Fruit fly (Drosophila melanogaster) whole organism, embryonic: ENCODE results near the gene fkh.

Experiments used
- Aef1 ChIP-seq: fragments of 200-800 bp; sonication (Bioruptor generic); IDR thresholded peaks from 3 replicates; pipeline ENCODE4 v1.3.6; 2022; ENCODE audit warnings: missing biosample characterization, missing genetic modification characterization
- Atf6 ChIP-seq: fragments of 200-800 bp; sonication (Bioruptor generic); IDR thresholded peaks from 2 replicates; pipeline ENCODE4 v1.3.6; 2022; ENCODE audit warnings: missing biosample characterization, missing genetic modification characterization
- Blimp-1 ChIP-seq: fragments of 200-800 bp; sonication (Bioruptor generic); optimal IDR thresholded peaks from 3 replicates; lab custom pipeline; 2018; ENCODE audit warnings: missing biosample characterization, missing genetic modification characterization, mild to moderate bottlenecking, moderate library complexity, missing genetic modification reagents
- CG11560 ChIP-seq: fragments of 200-800 bp; sonication (Bioruptor generic); IDR thresholded peaks from 3 replicates; pipeline ENCODE4 v1.3.6; 2022; ENCODE audit warnings: missing biosample characterization, missing genetic modification characterization
- CG12236 ChIP-seq: fragments of 200-800 bp; sonication (Bioruptor generic); optimal IDR thresholded peaks from 2 replicates; lab custom pipeline; 2016; ENCODE audit warnings: missing biosample characterization, missing genetic modification characterization
- CG12299 ChIP-seq: fragments of 200-800 bp; sonication (Bioruptor generic); optimal IDR thresholded peaks from 2 replicates; lab custom pipeline; 2018; ENCODE audit warnings: missing biosample characterization, mild to moderate bottlenecking, missing genetic modification characterization
- CG12769 ChIP-seq: fragments of 200-800 bp; sonication (Bioruptor generic); optimal IDR thresholded peaks from 2 replicates; lab custom pipeline; 2019; ENCODE audit warnings: missing biosample characterization, mild to moderate bottlenecking, missing genetic modification characterization, moderate library complexity
- CG14710 ChIP-seq: fragments of 200-800 bp; sonication (Bioruptor generic); optimal IDR thresholded peaks from 3 replicates; lab custom pipeline; 2019; ENCODE audit warnings: missing biosample characterization, mild to moderate bottlenecking, missing genetic modification characterization, moderate library complexity
- CG15011 ChIP-seq: fragments of 200-800 bp; sonication (Bioruptor generic); optimal IDR thresholded peaks from 3 replicates; lab custom pipeline; 2018; ENCODE audit warnings: missing biosample characterization, mild to moderate bottlenecking, missing genetic modification characterization
- CG2199 ChIP-seq: fragments of 200-800 bp; sonication (Bioruptor generic); IDR thresholded peaks from 3 replicates; pipeline ENCODE4 v1.3.6; 2022; ENCODE audit warnings: missing biosample characterization, missing genetic modification characterization
- CG32532 ChIP-seq: fragments of 200-800 bp; sonication (Bioruptor generic); IDR thresholded peaks from 2 replicates; pipeline ENCODE4 v1.3.6; 2022; ENCODE audit warnings: missing biosample characterization, missing genetic modification characterization
- CG5245 ChIP-seq: fragments of 200-800 bp; sonication (Bioruptor generic); optimal IDR thresholded peaks from 3 replicates; lab custom pipeline; 2016; ENCODE audit warnings: missing biosample characterization, missing genetic modification characterization
- CG7928 ChIP-seq: fragments of 200-800 bp; sonication (Bioruptor generic); optimal IDR thresholded peaks from 2 replicates; lab custom pipeline; 2017; ENCODE audit warnings: missing biosample characterization, mild to moderate bottlenecking, missing genetic modification characterization
- CG9215 ChIP-seq: fragments of 200-800 bp; sonication (Bioruptor generic); IDR thresholded peaks from 2 replicates; pipeline ENCODE4 v1.3.6; 2022; ENCODE audit warnings: missing biosample characterization, missing genetic modification characterization
- CG9727 ChIP-seq: fragments of 200-800 bp; sonication (Bioruptor generic); optimal IDR thresholded peaks from 3 replicates; lab custom pipeline; 2017; ENCODE audit warnings: missing biosample characterization, mild to moderate bottlenecking, missing genetic modification characterization
- Dbx ChIP-seq: fragments of 200-800 bp; sonication (Bioruptor generic); IDR thresholded peaks from 3 replicates; pipeline ENCODE4 v1.3.6; 2022; ENCODE audit warnings: missing biosample characterization, missing genetic modification characterization
- Dek ChIP-seq: fragments of 200-800 bp; sonication (Bioruptor generic); optimal IDR thresholded peaks from 3 replicates; lab custom pipeline; 2019; ENCODE audit warnings: missing biosample characterization, mild to moderate bottlenecking, missing genetic modification characterization, moderate library complexity
- Doc3 ChIP-seq: fragments of 200-800 bp; sonication (Bioruptor generic); IDR thresholded peaks from 3 replicates; pipeline ENCODE4 v1.3.6; 2022; ENCODE audit warnings: missing biosample characterization, missing genetic modification characterization; ENCODE audit not compliant: partially characterized antibody
- Dref ChIP-seq: fragments of 200-800 bp; sonication (Bioruptor generic); IDR thresholded peaks from 2 replicates; pipeline ENCODE4 v1.3.6; 2022; ENCODE audit warnings: missing biosample characterization, missing genetic modification characterization
- Fer3 ChIP-seq: fragments of 200-800 bp; sonication (Bioruptor generic); optimal IDR thresholded peaks from 2 replicates; lab custom pipeline; 2018; ENCODE audit warnings: missing biosample characterization, mild to moderate bottlenecking, missing genetic modification characterization, moderate library complexity
- HLH54F ChIP-seq: fragments of 200-800 bp; sonication (Bioruptor generic); optimal IDR thresholded peaks from 3 replicates; lab custom pipeline; 2016; ENCODE audit warnings: missing biosample characterization, missing genetic modification characterization
- Lhr ChIP-seq: fragments of 200-800 bp; sonication (Bioruptor generic); optimal IDR thresholded peaks from 3 replicates; lab custom pipeline; 2017; ENCODE audit warnings: mild to moderate bottlenecking, missing biosample characterization, missing genetic modification reagents, missing genetic modification characterization
- Lpt ChIP-seq: fragments of >200 bp; optimal IDR thresholded peaks from 2 replicates; lab custom pipeline; 2018; ENCODE audit warnings: missing biosample characterization, missing genetic modification characterization
- Meics ChIP-seq: fragments of 200-800 bp; sonication (Bioruptor generic); optimal IDR thresholded peaks from 2 replicates; lab custom pipeline; 2017; ENCODE audit warnings: missing biosample characterization, mild to moderate bottlenecking, missing genetic modification characterization
- NC2α ChIP-seq: fragments of 200-800 bp; sonication (Bioruptor generic); optimal IDR thresholded peaks from 2 replicates; lab custom pipeline; 2016; ENCODE audit warnings: missing biosample characterization, missing genetic modification characterization
- NC2β ChIP-seq: fragments of 200-800 bp; sonication (Bioruptor generic); optimal IDR thresholded peaks from 2 replicates; lab custom pipeline; 2016; ENCODE audit warnings: missing biosample characterization, missing genetic modification characterization
- NfI ChIP-seq: fragments of 200-800 bp; sonication (Bioruptor generic); optimal IDR thresholded peaks from 3 replicates; lab custom pipeline; 2018; ENCODE audit warnings: missing biosample characterization, mild to moderate bottlenecking, missing genetic modification characterization, moderate library complexity
- YL-1 ChIP-seq: fragments of 200-800 bp; sonication (Bioruptor generic); optimal IDR thresholded peaks from 3 replicates; lab custom pipeline; 2017; ENCODE audit warnings: missing biosample characterization, mild to moderate bottlenecking, missing genetic modification characterization
- ase ChIP-seq: fragments of 200-800 bp; sonication (Bioruptor generic); IDR thresholded peaks from 3 replicates; pipeline ENCODE4 v1.3.6; 2022; ENCODE audit warnings: missing biosample characterization, missing genetic modification characterization
- bcd ChIP-seq: fragments of 200-800 bp; sonication (Bioruptor generic); optimal IDR thresholded peaks from 2 replicates; lab custom pipeline; 2017; ENCODE audit warnings: missing biosample characterization, mild to moderate bottlenecking, missing genetic modification characterization
- croc ChIP-seq: fragments of 200-800 bp; sonication (Bioruptor generic); conservative IDR thresholded peaks from 3 replicates; pipeline ENCODE4 v1.3.6; 2022; ENCODE audit warnings: missing biosample characterization, missing genetic modification characterization
- cwo ChIP-seq: fragments of 200-800 bp; sonication (Bioruptor generic); optimal IDR thresholded peaks from 3 replicates; lab custom pipeline; 2017; ENCODE audit warnings: missing biosample characterization, missing genetic modification characterization, mild to moderate bottlenecking, moderate library complexity, missing genetic modification reagents
- disco-r ChIP-seq: fragments of 200-800 bp; sonication (Bioruptor generic); optimal IDR thresholded peaks from 2 replicates; lab custom pipeline; 2016; ENCODE audit warnings: missing biosample characterization, missing genetic modification characterization
- en ChIP-seq: fragments of 200-800 bp; sonication (Bioruptor generic); optimal IDR thresholded peaks from 2 replicates; lab custom pipeline; 2016; ENCODE audit warnings: missing biosample characterization, missing genetic modification characterization
- exex ChIP-seq: fragments of 200-800 bp; sonication (Bioruptor generic); optimal IDR thresholded peaks from 4 replicates; lab custom pipeline; 2018; ENCODE audit warnings: missing biosample characterization, mild to moderate bottlenecking, missing genetic modification characterization, moderate library complexity
- fd96Cb ChIP-seq: fragments of 200-800 bp; sonication (Bioruptor generic); optimal IDR thresholded peaks from 2 replicates; lab custom pipeline; 2018; ENCODE audit warnings: missing biosample characterization, mild to moderate bottlenecking, missing genetic modification characterization, moderate library complexity
- gro ChIP-seq: fragments of 200-800 bp; sonication (Bioruptor generic); optimal IDR thresholded peaks from 2 replicates; lab custom pipeline; 2016; ENCODE audit warnings: missing biosample characterization, missing genetic modification characterization
- h ChIP-seq: fragments of >200 bp; optimal IDR thresholded peaks from 2 replicates; lab custom pipeline; 2017
- jigr1 ChIP-seq: fragments of 200-800 bp; sonication (Bioruptor generic); IDR thresholded peaks from 3 replicates; pipeline ENCODE4 v1.3.6; 2022; ENCODE audit warnings: missing biosample characterization, missing genetic modification characterization
- pfk ChIP-seq: fragments of 200-800 bp; sonication (Bioruptor generic); optimal IDR thresholded peaks from 2 replicates; lab custom pipeline; 2018; ENCODE audit warnings: missing biosample characterization, mild to moderate bottlenecking, missing genetic modification characterization, moderate library complexity
- prd ChIP-seq, 3 experiments: fragments of >200 bp in 2 of 3; fragments of 200-800 bp in 1 of 3; sonication (Bioruptor generic) in 1 of 3; optimal IDR thresholded peaks in 2 of 3; IDR thresholded peaks in 1 of 3; 2 replicates in 2 of 3; 3 replicates in 1 of 3; pipeline versions ENCODE4 v1.3.6 to Lab custom; 2017 to 2022; ENCODE audit warnings: missing biosample characterization in 1 of 3, missing genetic modification characterization in 1 of 3
- pros ChIP-seq: fragments of 200-800 bp; sonication (Bioruptor generic); optimal IDR thresholded peaks from 3 replicates; lab custom pipeline; 2019; ENCODE audit warnings: missing biosample characterization, mild to moderate bottlenecking, missing genetic modification characterization, moderate library complexity
- rib ChIP-seq: fragments of 200-800 bp; sonication (Bioruptor generic); IDR thresholded peaks from 2 replicates; pipeline ENCODE4 v1.3.6; 2022; ENCODE audit warnings: missing biosample characterization, missing genetic modification characterization
- ro ChIP-seq: fragments of 200-800 bp; sonication (Bioruptor generic); IDR thresholded peaks from 2 replicates; pipeline ENCODE4 v1.3.6; 2022; ENCODE audit warnings: missing biosample characterization, missing genetic modification characterization
- sc ChIP-seq, 3 experiments: fragments of >200 bp in 2 of 3; fragments of 200-800 bp in 1 of 3; sonication (Bioruptor generic) in 1 of 3; optimal IDR thresholded peaks; 2 replicates in 2 of 3; 3 replicates in 1 of 3; lab custom pipeline; 2017; ENCODE audit warnings: mild to moderate bottlenecking in 1 of 3, missing biosample characterization in 1 of 3, missing genetic modification characterization in 1 of 3, missing genetic modification reagents in 1 of 3
- sens ChIP-seq: fragments of 200-800 bp; sonication (Bioruptor generic); peaks from one replicate; lab custom pipeline; 2016; ENCODE audit warnings: missing biosample characterization, missing genetic modification characterization
- tap ChIP-seq: fragments of 200-800 bp; optimal IDR thresholded peaks from 3 replicates; lab custom pipeline; 2019; ENCODE audit warnings: missing biosample characterization, mild to moderate bottlenecking, missing genetic modification characterization, moderate library complexity
- ttk ChIP-seq: fragments of 200-800 bp; sonication (Bioruptor generic); IDR thresholded peaks from 2 replicates; pipeline ENCODE4 v2.1.2; 2022; ENCODE audit warnings: missing biosample characterization, missing genetic modification characterization
- unpg ChIP-seq: fragments of 200-800 bp; sonication (Bioruptor generic); optimal IDR thresholded peaks from 3 replicates; lab custom pipeline; 2018; ENCODE audit warnings: missing biosample characterization, mild to moderate bottlenecking, missing genetic modification characterization, moderate library complexity
- wdn ChIP-seq: fragments of 200-800 bp; sonication (Bioruptor generic); IDR thresholded peaks from 2 replicates; pipeline ENCODE4 v1.3.6; 2022; ENCODE audit warnings: missing biosample characterization, missing genetic modification characterization

The fkh gene

DNA sequence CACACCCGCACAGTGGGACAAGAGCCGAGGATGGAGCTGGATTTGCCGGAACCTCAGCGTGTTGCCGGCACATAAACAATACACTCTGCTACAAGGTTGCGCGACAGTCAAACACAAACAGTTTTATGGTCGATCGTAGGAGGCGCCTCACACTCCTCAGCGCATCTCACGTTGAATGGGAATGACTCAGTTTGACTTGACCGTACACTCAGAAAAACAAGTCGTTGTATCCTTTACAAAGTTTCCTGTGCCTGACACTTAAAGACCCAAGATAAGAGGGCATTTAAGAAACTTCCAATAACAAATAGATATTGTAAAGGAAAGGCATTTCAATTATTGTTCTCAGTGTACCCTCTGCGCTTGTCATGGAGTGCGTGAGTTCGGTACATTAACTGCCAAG is 46.7 kb upstream of the fkh start (continued):
- TF ChIP-seq CG12769 (tag; lab: Kevin White, UChicago), result peak; percentile 45
- TF ChIP-seq pfk (GFP tag; lab: Kevin White, UChicago), result no peak
- TF ChIP-seq Atf6, result 0 out of 2 replicates have a peak, but pooled peaks have one; percentile 15
- no peak for TF ChIP-seq CG12236 (GFP tag; lab: Kevin White, UChicago)
- no peak for TF ChIP-seq NC2α (GFP tag; lab: Kevin White, UChicago)
- TF ChIP-seq Aef1 (GFP tag; lab: Robert Waterston, UW), result peak; percentile 61
- no peak for TF ChIP-seq Dref (GFP tag; lab: Robert Waterston, UW)
- peak; percentile 67 for TF ChIP-seq fd96Cb (tag; lab: Kevin White, UChicago)
- TF ChIP-seq Fer3 (tag; lab: Kevin White, UChicago), result peak; percentile 50
- TF ChIP-seq disco-r, result peak; percentile 24
- TF ChIP-seq Doc3 (GFP tag; lab: Robert Waterston, UW), result no peak
- no peak for TF ChIP-seq pros
- TF ChIP-seq NC2β (GFP tag; lab: Kevin White, UChicago), result peak; percentile 26
- peak; percentile 39; the same call in 1 of the 3 replicates for TF ChIP-seq croc (GFP tag; lab: Robert Waterston, UW)
- no peak for TF ChIP-seq gro (GFP tag; lab: Kevin White, UChicago)
- TF ChIP-seq ro (GFP tag; lab: Robert Waterston, UW), result no peak
- peak; percentile 49 for TF ChIP-seq bcd
- TF ChIP-seq prd (optimal IDR thresholded peaks at IDR 0.05; lab: Kevin White, UChicago), result no peak
- TF ChIP-seq prd (GFP tag; IDR thresholded peaks at IDR 0.05; lab: Robert Waterston, UW), result peak; percentile 88
- peak; percentile 63 for TF ChIP-seq Blimp-1 (GFP tag; lab: Kevin White, UChicago)
- TF ChIP-seq sens (GFP tag; lab: Kevin White, UChicago), result peak; percentile 87
- peak; percentile 58 for TF ChIP-seq CG5245 (GFP tag; lab: Kevin White, UChicago)
- TF ChIP-seq rib (GFP tag; lab: Robert Waterston, UW), result no peak
- TF ChIP-seq ase (GFP tag; lab: Robert Waterston, UW), result peak; percentile 64; the same call in 1 of the 3 replicates
- TF ChIP-seq CG12299 (tag; lab: Kevin White, UChicago), result no peak
- TF ChIP-seq NfI (GFP tag; lab: Kevin White, UChicago), result peak; percentile 4
- no peak for TF ChIP-seq CG9215 (GFP tag; lab: Robert Waterston, UW)
- TF ChIP-seq h (lab: Kevin White, UChicago), result no peak
- TF ChIP-seq en (GFP tag; lab: Kevin White, UChicago), result peak; percentile 48
- TF ChIP-seq tap (tag; lab: Kevin White, UChicago), result peak; percentile 35
- no peak for TF ChIP-seq CG11560 (tag; lab: Robert Waterston, UW)
- no peak for TF ChIP-seq jigr1 (GFP tag; lab: Robert Waterston, UW)
- TF ChIP-seq Dbx, result 0 out of 3 replicates have a peak, but pooled peaks have one; percentile 52
- peak; percentile 64 for TF ChIP-seq unpg (GFP tag; lab: Kevin White, UChicago)
- TF ChIP-seq CG2199 (GFP tag; lab: Robert Waterston, UW), result 0 out of 3 replicates have a peak, but pooled peaks have one; percentile 40
- peak; percentile 39 for TF ChIP-seq CG15011 (GFP tag; lab: Kevin White, UChicago)
- TF ChIP-seq HLH54F (GFP tag; lab: Kevin White, UChicago), result peak; percentile 16
- peak; percentile 60; the same call in 1 of the 2 replicates for TF ChIP-seq ttk
- TF ChIP-seq Lpt, result no peak
- TF ChIP-seq CG9727, result peak; percentile 71
- TF ChIP-seq cwo, result peak; percentile 44
- TF ChIP-seq Meics (GFP tag; lab: Kevin White, UChicago), result peak; percentile 56
- TF ChIP-seq Dek (tag; lab: Kevin White, UChicago), result peak; percentile 9
- no peak for TF ChIP-seq sc (optimal IDR thresholded peaks at IDR 0.05; lab: Kevin White, UChicago)
- TF ChIP-seq sc (GFP tag; optimal IDR thresholded peaks at IDR 0.05; lab: Kevin White, UChicago), result no peak
- TF ChIP-seq Lhr, result no peak
- no peak for TF ChIP-seq exex (tag; lab: Kevin White, UChicago)
- peak; percentile 61 for TF ChIP-seq CG14710 (tag; lab: Kevin White, UChicago)
- no peak for TF ChIP-seq YL-1 (GFP tag; lab: Kevin White, UChicago)
- peak; percentile 61 for TF ChIP-seq CG32532 (GFP tag; lab: Robert Waterston, UW)
- TF ChIP-seq CG7928 (GFP tag; lab: Kevin White, UChicago), result no peak
- no peak for TF ChIP-seq wdn (GFP tag; lab: Robert Waterston, UW)
